Worm (Caenorhabditis elegans): ENCODE measurements around the gene mett-10.

DNA sequence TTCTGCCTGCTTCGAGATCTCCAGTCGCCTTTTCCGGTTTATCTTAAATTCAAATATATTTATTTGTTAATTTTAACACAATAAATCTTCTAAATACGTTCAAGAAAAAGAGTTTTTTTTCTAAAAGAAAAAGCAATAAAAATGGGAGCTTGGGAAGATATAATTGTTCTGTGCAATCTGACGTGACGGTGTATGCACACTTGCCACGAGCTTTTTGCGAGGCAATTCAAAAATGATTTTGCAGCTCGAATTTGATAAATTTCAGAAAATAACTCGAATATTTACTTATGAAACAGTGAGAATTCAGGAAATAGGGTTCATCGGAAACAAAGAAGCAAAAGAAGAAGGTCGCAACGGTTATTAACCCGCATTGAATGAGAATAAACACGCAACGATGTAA, 21.7 kb upstream of the mett-10 start:
- no peak for TF ChIP-seq unc-39 (tag; optimal IDR thresholded peaks at IDR 0.05)
- no peak for TF ChIP-seq R02D3.7 (tag; optimal IDR thresholded peaks at IDR 0.05)
- TF ChIP-seq mbf-1 (tag; optimal IDR thresholded peaks at IDR 0.05) = no peak
- TF ChIP-seq ceh-82 (tag; optimal IDR thresholded peaks at IDR 0.05) = no peak
- TF ChIP-seq unc-55 (GFP tag; optimal IDR thresholded peaks at IDR 0.05) = peak; percentile 57
- peak in 1 of 2 experiments; percentile 48 for TF ChIP-seq lsy-2 (tag; optimal IDR thresholded peaks at IDR 0.05)
- no peak for TF ChIP-seq mdl-1 (tag; optimal IDR thresholded peaks at IDR 0.05)
- no peak for TF ChIP-seq alr-1 (tag; optimal IDR thresholded peaks at IDR 0.05)
- no peak for TF ChIP-seq unc-62 (GFP tag; optimal IDR thresholded peaks at IDR 0.05)
- no peak for TF ChIP-seq mab-5 (tag; optimal IDR thresholded peaks at IDR 0.05)

All from whole organism, L2 larva.